Fruit fly (Drosophila melanogaster) whole organism, embryonic: ENCODE results near the gene SKIP.

Experiments
- Abd-B ChIP-seq: fragments of 200-800 bp; sonication (Bioruptor generic); optimal IDR thresholded peaks from 2 replicates; lab custom pipeline; 2018; ENCODE audit warnings: missing biosample characterization, mild to moderate bottlenecking, missing genetic modification characterization, moderate library complexity
- Ada2b ChIP-seq: fragments of 200-800 bp; sonication (Bioruptor generic); IDR thresholded peaks from 2 replicates; pipeline ENCODE4 v1.3.6; 2022; ENCODE audit warnings: missing biosample characterization, missing genetic modification characterization
- BEAF-32 ChIP-seq: fragments of 200-800 bp; sonication (Bioruptor generic); optimal IDR thresholded peaks from 3 replicates; lab custom pipeline; 2017; ENCODE audit warnings: missing biosample characterization, missing genetic modification characterization, mild to moderate bottlenecking, moderate library complexity, missing genetic modification reagents
- BtbVII ChIP-seq: fragments of 200-800 bp; sonication (Bioruptor generic); optimal IDR thresholded peaks from 3 replicates; lab custom pipeline; 2017; ENCODE audit warnings: missing biosample characterization, mild to moderate bottlenecking, missing genetic modification characterization
- CG10147 ChIP-seq: fragments of 200-800 bp; sonication (Bioruptor generic); optimal IDR thresholded peaks from 2 replicates; lab custom pipeline; 2019; ENCODE audit warnings: missing biosample characterization, mild to moderate bottlenecking, missing genetic modification characterization, moderate library complexity
- CG10321 ChIP-seq: fragments of 200-800 bp; sonication (Bioruptor generic); IDR thresholded peaks from 2 replicates; pipeline ENCODE4 v1.3.6; 2022; ENCODE audit warnings: missing biosample characterization, missing genetic modification characterization
- CG10366 ChIP-seq: fragments of 200-800 bp; sonication (Bioruptor generic); IDR thresholded peaks from 2 replicates; pipeline ENCODE4 v1.3.6; 2022; ENCODE audit warnings: missing biosample characterization, missing genetic modification characterization
- CG10565 ChIP-seq: fragments of 200-800 bp; sonication (Bioruptor generic); optimal IDR thresholded peaks from 3 replicates; lab custom pipeline; 2016; ENCODE audit warnings: missing biosample characterization, mild to moderate bottlenecking, missing genetic modification characterization
- CG10654 ChIP-seq: fragments of 200-800 bp; sonication (Bioruptor generic); optimal IDR thresholded peaks from 2 replicates; lab custom pipeline; 2016; ENCODE audit warnings: missing biosample characterization, missing genetic modification characterization
- CG12104 ChIP-seq: fragments of 200-800 bp; sonication (Bioruptor generic); optimal IDR thresholded peaks from 3 replicates; lab custom pipeline; 2016; ENCODE audit warnings: missing biosample characterization, missing genetic modification characterization
- CG14441 ChIP-seq: fragments of 200-800 bp; sonication (Bioruptor generic); IDR thresholded peaks from 2 replicates; pipeline ENCODE4 v1.3.6; 2022; ENCODE audit warnings: missing biosample characterization, missing genetic modification characterization
- CG15696 ChIP-seq: fragments of 200-800 bp; sonication (Bioruptor generic); optimal IDR thresholded peaks from 2 replicates; lab custom pipeline; 2019; ENCODE audit warnings: missing biosample characterization, mild to moderate bottlenecking, missing genetic modification characterization, moderate library complexity
- CG18262 ChIP-seq: fragments of 200-800 bp; optimal IDR thresholded peaks from 3 replicates; lab custom pipeline; 2019; ENCODE audit warnings: missing biosample characterization, mild to moderate bottlenecking, missing genetic modification characterization, moderate library complexity
- CG30403 ChIP-seq: fragments of 200-800 bp; sonication (Bioruptor generic); optimal IDR thresholded peaks from 3 replicates; lab custom pipeline; 2016; ENCODE audit warnings: missing biosample characterization, missing genetic modification characterization
- CG31224 ChIP-seq: fragments of 200-800 bp; sonication (Bioruptor generic); IDR thresholded peaks from 2 replicates; pipeline ENCODE4 v1.3.6; 2022; ENCODE audit warnings: missing biosample characterization, missing genetic modification characterization
- CG34376 ChIP-seq: fragments of 200-800 bp; sonication (Bioruptor generic); optimal IDR thresholded peaks from 2 replicates; lab custom pipeline; 2018; ENCODE audit warnings: missing biosample characterization, mild to moderate bottlenecking, missing genetic modification characterization
- CG34422 ChIP-seq: fragments of 200-800 bp; sonication (Bioruptor generic); IDR thresholded peaks from 3 replicates; pipeline ENCODE4 v1.3.6; 2022; ENCODE audit warnings: missing biosample characterization, missing genetic modification characterization
- CG4282 ChIP-seq: fragments of 200-800 bp; sonication (Bioruptor generic); optimal IDR thresholded peaks from 2 replicates; lab custom pipeline; 2016; ENCODE audit warnings: missing biosample characterization, missing genetic modification characterization
- CG4617 ChIP-seq: fragments of 200-800 bp; sonication (Bioruptor generic); optimal IDR thresholded peaks from 3 replicates; lab custom pipeline; 2016; ENCODE audit warnings: missing biosample characterization, missing genetic modification characterization, borderline replicate concordance
- CG6175 ChIP-seq: fragments of 200-800 bp; sonication (Bioruptor generic); IDR thresholded peaks from 3 replicates; pipeline ENCODE4 v1.3.6; 2022; ENCODE audit warnings: missing biosample characterization, missing genetic modification characterization
- CG7963 ChIP-seq: fragments of 200-800 bp; sonication (Bioruptor generic); IDR thresholded peaks from 3 replicates; pipeline ENCODE4 v1.3.6; 2022; ENCODE audit warnings: missing biosample characterization, missing genetic modification characterization; ENCODE audit not compliant: partially characterized antibody
- CG8281 ChIP-seq: fragments of 200-800 bp; sonication (Bioruptor generic); optimal IDR thresholded peaks from 2 replicates; lab custom pipeline; 2018; ENCODE audit warnings: missing biosample characterization, mild to moderate bottlenecking, missing genetic modification characterization, moderate library complexity
- CG8359 ChIP-seq: fragments of 200-800 bp; sonication (Bioruptor generic); optimal IDR thresholded peaks from 2 replicates; lab custom pipeline; 2017; ENCODE audit warnings: missing biosample characterization, mild to moderate bottlenecking, missing genetic modification characterization, borderline replicate concordance
- CG9437 ChIP-seq: fragments of 200-800 bp; sonication (Bioruptor generic); optimal IDR thresholded peaks from 2 replicates; lab custom pipeline; 2018; ENCODE audit warnings: missing biosample characterization, mild to moderate bottlenecking, missing genetic modification characterization
- Lim3 ChIP-seq: fragments of 200-800 bp; sonication (Bioruptor generic); IDR thresholded peaks from 2 replicates; pipeline ENCODE4 v1.3.6; 2022; ENCODE audit warnings: missing biosample characterization, missing genetic modification characterization
- Optix ChIP-seq: fragments of 200-800 bp; sonication (Bioruptor generic); IDR thresholded peaks from 3 replicates; pipeline ENCODE4 v1.3.6; 2022; ENCODE audit warnings: missing biosample characterization, missing genetic modification characterization
- Sox100B ChIP-seq: fragments of 200-800 bp; sonication (Bioruptor generic); optimal IDR thresholded peaks from 3 replicates; lab custom pipeline; 2018; ENCODE audit warnings: missing biosample characterization, mild to moderate bottlenecking, missing genetic modification characterization
- Sry-β ChIP-seq: fragments of 200-800 bp; sonication (Bioruptor generic); optimal IDR thresholded peaks from 2 replicates; lab custom pipeline; 2018; ENCODE audit warnings: missing biosample characterization, mild to moderate bottlenecking, missing genetic modification characterization, moderate library complexity
- Tbp ChIP-seq: fragments of >200 bp; optimal IDR thresholded peaks from 2 replicates; lab custom pipeline; 2018; ENCODE audit warnings: missing biosample characterization, missing genetic modification characterization
- abd-A ChIP-seq: fragments of 200-800 bp; sonication (Bioruptor generic); optimal IDR thresholded peaks from 3 replicates; lab custom pipeline; 2019; ENCODE audit warnings: missing biosample characterization, mild to moderate bottlenecking, missing genetic modification characterization, moderate library complexity
- ac ChIP-seq: fragments of 200-800 bp; sonication (Bioruptor generic); optimal IDR thresholded peaks from 3 replicates; lab custom pipeline; 2017; ENCODE audit warnings: missing biosample characterization, mild to moderate bottlenecking, missing genetic modification characterization
- cg ChIP-seq: fragments of 200-800 bp; sonication (Bioruptor generic); optimal IDR thresholded peaks from 3 replicates; lab custom pipeline; 2019; ENCODE audit warnings: missing biosample characterization, mild to moderate bottlenecking, missing genetic modification characterization, moderate library complexity
- chinmo ChIP-seq: fragments of 200-800 bp; sonication (Bioruptor generic); IDR thresholded peaks from 4 replicates; pipeline ENCODE4 v1.3.6; 2022; ENCODE audit warnings: missing biosample characterization, missing genetic modification characterization; ENCODE audit not compliant: partially characterized antibody
- chm ChIP-seq: fragments of 200-800 bp; sonication (Bioruptor generic); IDR thresholded peaks from 2 replicates; pipeline ENCODE4 v1.3.6; 2022; ENCODE audit warnings: missing biosample characterization, missing genetic modification characterization
- dmrt11E ChIP-seq: fragments of 200-800 bp; sonication (Bioruptor generic); optimal IDR thresholded peaks from 3 replicates; lab custom pipeline; 2018; ENCODE audit warnings: missing biosample characterization, mild to moderate bottlenecking, missing genetic modification characterization, moderate library complexity
- esg ChIP-seq: fragments of 200-800 bp; sonication (Bioruptor generic); conservative IDR thresholded peaks from 2 replicates; pipeline ENCODE4 v1.3.6; 2022; ENCODE audit warnings: missing biosample characterization, missing genetic modification characterization
- fd102C ChIP-seq: fragments of 200-800 bp; sonication (Bioruptor generic); optimal IDR thresholded peaks from 2 replicates; lab custom pipeline; 2018; ENCODE audit warnings: missing biosample characterization, mild to moderate bottlenecking, missing genetic modification characterization, moderate library complexity
- gcm2 ChIP-seq: fragments of 200-800 bp; sonication (Bioruptor generic); optimal IDR thresholded peaks from 2 replicates; lab custom pipeline; 2016; ENCODE audit warnings: missing biosample characterization, missing genetic modification characterization
- jing ChIP-seq: fragments of 200-800 bp; sonication (Bioruptor generic); optimal IDR thresholded peaks from 2 replicates; lab custom pipeline; 2018; ENCODE audit warnings: missing biosample characterization, mild to moderate bottlenecking, missing genetic modification characterization
- lbe ChIP-seq: fragments of 200-800 bp; sonication (Bioruptor generic); optimal IDR thresholded peaks from 2 replicates; lab custom pipeline; 2016; ENCODE audit warnings: missing biosample characterization, mild to moderate bottlenecking, missing genetic modification characterization
- nau ChIP-seq: fragments of 200-800 bp; sonication (Bioruptor generic); optimal IDR thresholded peaks from 3 replicates; lab custom pipeline; 2017; ENCODE audit warnings: missing biosample characterization, mild to moderate bottlenecking, missing genetic modification characterization, missing genetic modification reagents
- pnt ChIP-seq: fragments of 200-800 bp; sonication (Bioruptor generic); optimal IDR thresholded peaks from 3 replicates; lab custom pipeline; 2016; ENCODE audit warnings: missing biosample characterization, missing genetic modification characterization
- prd ChIP-seq, 3 experiments: fragments of >200 bp in 2 of 3; fragments of 200-800 bp in 1 of 3; sonication (Bioruptor generic) in 1 of 3; optimal IDR thresholded peaks in 2 of 3; IDR thresholded peaks in 1 of 3; 2 replicates in 2 of 3; 3 replicates in 1 of 3; pipeline versions ENCODE4 v1.3.6 to Lab custom; 2017 to 2022; ENCODE audit warnings: missing biosample characterization in 1 of 3, missing genetic modification characterization in 1 of 3
- pros ChIP-seq: fragments of 200-800 bp; sonication (Bioruptor generic); optimal IDR thresholded peaks from 3 replicates; lab custom pipeline; 2019; ENCODE audit warnings: missing biosample characterization, mild to moderate bottlenecking, missing genetic modification characterization, moderate library complexity
- sob ChIP-seq: fragments of 200-800 bp; sonication (Bioruptor generic); IDR thresholded peaks from 2 replicates; pipeline ENCODE4 v1.3.6; 2022; ENCODE audit warnings: missing biosample characterization, missing genetic modification characterization
- tgo ChIP-seq: fragments of 200-800 bp; sonication (Bioruptor generic); IDR thresholded peaks from 3 replicates; pipeline ENCODE4 v1.3.6; 2022; ENCODE audit warnings: missing biosample characterization, missing genetic modification characterization
- ttk ChIP-seq: fragments of 200-800 bp; sonication (Bioruptor generic); IDR thresholded peaks from 2 replicates; pipeline ENCODE4 v2.1.2; 2022; ENCODE audit warnings: missing biosample characterization, missing genetic modification characterization

The SKIP gene

dm6 chr3R:22145425-22146411 lies 12.1 kb downstream of the SKIP start (continued):
- TF ChIP-seq CG34376 (GFP tag; lab: Kevin White, UChicago) (no peak), dmrt11E (tag; lab: Kevin White, UChicago) (peak; percentile 87), nau (GFP tag; lab: Kevin White, UChicago) (peak; percentile 51), tgo (GFP tag; lab: Robert Waterston, UW) (peak; percentile 79), CG9437 (peak; percentile 61), cg (GFP tag; lab: Kevin White, UChicago) (peak; percentile 31), CG10147 (no peak), CG30403 (GFP tag; lab: Kevin White, UChicago) (peak; percentile 67), esg (GFP tag; lab: Robert Waterston, UW) (peak; percentile 83), CG6175 (GFP tag; lab: Robert Waterston, UW) (0 out of 3 replicates have a peak, but pooled peaks have one; percentile 29), CG4282 (GFP tag; lab: Kevin White, UChicago) (no peak), abd-A (tag; lab: Kevin White, UChicago) (no peak), ac (GFP tag; lab: Kevin White, UChicago) (peak; percentile 73), prd (optimal IDR thresholded peaks at IDR 0.05; lab: Kevin White, UChicago) (no peak), prd (GFP tag; IDR thresholded peaks at IDR 0.05; lab: Robert Waterston, UW) (peak; percentile 95), Optix (GFP tag; lab: Robert Waterston, UW) (peak; percentile 73; the same call in 2 of the 3 replicates), Tbp (GFP tag; lab: Kevin White, UChicago) (no peak), lbe (GFP tag; lab: Kevin White, UChicago) (no peak), CG15696 (tag; lab: Kevin White, UChicago) (peak; percentile 77), Lim3 (peak; percentile 33; the same call in 1 of the 2 replicates), CG7963 (GFP tag; lab: Robert Waterston, UW) (no peak), chinmo (GFP tag; lab: Robert Waterston, UW) (no peak), chm (peak; percentile 95), Abd-B (peak; percentile 76), CG18262 (tag; lab: Kevin White, UChicago) (peak; percentile 95), CG10654 (GFP tag; lab: Kevin White, UChicago) (peak; percentile 63), CG4617 (GFP tag; lab: Kevin White, UChicago) (peak; percentile 14), CG8281 (tag; lab: Kevin White, UChicago) (no peak), gcm2 (peak; percentile 53), CG31224 (GFP tag; lab: Robert Waterston, UW) (no peak), Sox100B (GFP tag; lab: Kevin White, UChicago) (peak; percentile 75), CG34422 (peak; percentile 82; the same call in 2 of the 3 replicates), CG10321 (GFP tag; lab: Robert Waterston, UW) (no peak), pros (no peak), CG14441 (GFP tag; lab: Robert Waterston, UW) (peak; percentile 79), Ada2b (GFP tag; lab: Robert Waterston, UW) (peak; percentile 74), CG12104 (GFP tag; lab: Kevin White, UChicago) (peak; percentile 1), jing (GFP tag; lab: Kevin White, UChicago) (peak; percentile 66), ttk (GFP tag; lab: Robert Waterston, UW) (peak; percentile 87), pnt (peak; percentile 78), BEAF-32 (GFP tag; lab: Kevin White, UChicago) (no peak), CG10366 (GFP tag; lab: Robert Waterston, UW) (peak; percentile 85), Sry-β (peak; percentile 21), sob (peak; percentile 68; the same call in 1 of the 2 replicates), CG10565 (GFP tag; lab: Kevin White, UChicago) (peak; percentile 33), CG8359 (GFP tag; lab: Kevin White, UChicago) (peak; percentile 62), fd102C (peak; percentile 65), BtbVII (GFP tag; lab: Kevin White, UChicago) (no peak)
